Fruit fly (Drosophila melanogaster) S2 (cell line): ENCODE measurements around the gene CG45075.

Experiments used
- CG8478 ChIP-seq: fragments of >200 bp; optimal IDR thresholded peaks from 2 replicates; lab custom pipeline; 2018
- CTCF ChIP-seq, 2 experiments: fragments of >200 bp; optimal IDR thresholded peaks; 2 replicates each; lab custom pipeline; 2018

- TF ChIP-seq CTCF (optimal IDR thresholded peaks at IDR 0.05; lab: Kevin White, UChicago) (no peak), CG8478 (lab: Kevin White, UChicago) (no peak)
These were observed 22.5 kb upstream of the CG45075 start, which contains the start of the genes CG9150 and Pfdn1 for dm6 chr2L:6068544-6069251.
